Worm (Caenorhabditis elegans): ENCODE results near the gene coq-5.

coq-5 gene

DNA sequence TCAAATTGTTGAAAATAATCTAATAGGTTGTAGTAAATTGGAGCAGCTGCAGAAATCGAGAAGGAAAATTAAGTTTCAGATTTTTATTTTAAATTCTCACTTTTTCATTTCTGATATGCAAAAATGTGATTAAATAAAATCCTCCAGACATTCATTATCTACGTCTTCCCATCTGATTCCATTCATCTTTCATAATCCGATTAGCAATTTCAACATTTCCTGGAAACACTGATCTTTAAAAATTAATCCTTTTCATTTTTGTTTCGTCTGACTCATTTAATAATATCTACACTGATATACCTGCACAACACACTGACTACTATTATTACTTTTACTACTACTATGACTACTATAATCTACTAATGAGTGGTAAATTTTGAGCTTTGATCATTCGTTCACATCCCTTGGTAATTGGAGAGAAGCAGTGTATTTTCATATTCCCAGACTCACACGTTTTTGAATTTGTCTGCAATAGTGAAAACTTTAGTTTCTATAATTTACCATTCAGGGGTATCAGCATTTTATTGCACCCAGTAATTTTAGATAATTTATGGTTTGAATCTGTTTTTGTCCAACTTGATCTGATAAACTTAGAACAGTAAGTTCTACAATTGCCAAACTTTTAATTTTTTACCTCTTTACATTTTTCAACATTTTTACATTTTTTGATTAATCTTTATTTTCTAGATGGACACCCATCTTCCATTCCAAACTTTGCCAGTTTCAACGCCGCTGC is 19.2 kb downstream of the coq-5 start, which contains the start of gene ceh-23:
TSS of gene ceh-23 (plus strand) at position 686 of the 736 bp plus-strand sequence.
- TF ChIP-seq aha-1 (tag; optimal IDR thresholded peaks at IDR 0.05), result no peak
- peak; percentile 38 for TF ChIP-seq nhr-71 (tag; optimal IDR thresholded peaks at IDR 0.05)
- TF ChIP-seq ceh-8 (GFP tag; optimal IDR thresholded peaks at IDR 0.05), result peak; percentile 43
- TF ChIP-seq egl-13 (tag; optimal IDR thresholded peaks at IDR 0.05), result peak; percentile 38
- TF ChIP-seq jun-1 (tag; optimal IDR thresholded peaks at IDR 0.05), result no peak
- TF ChIP-seq fkh-8 (tag; optimal IDR thresholded peaks at IDR 0.05), result peak; percentile 61
- no peak for TF ChIP-seq skn-1 (tag; optimal IDR thresholded peaks at IDR 0.05)
- peak; percentile 96 for TF ChIP-seq dsc-1 (tag; optimal IDR thresholded peaks at IDR 0.05)
- TF ChIP-seq pax-3 (tag; optimal IDR thresholded peaks at IDR 0.05), result peak; percentile 76
- TF ChIP-seq lsy-2 (tag; optimal IDR thresholded peaks at IDR 0.05), result peak in 1 of 2 experiments; percentile 2
- TF ChIP-seq nhr-20 (tag; optimal IDR thresholded peaks at IDR 0.05), result peak; percentile 16
- no peak for TF ChIP-seq zag-1 (tag; optimal IDR thresholded peaks at IDR 0.05)
- TF ChIP-seq xbp-1 (tag; optimal IDR thresholded peaks at IDR 0.05), result no peak
- TF ChIP-seq nhr-47 (tag; optimal IDR thresholded peaks at IDR 0.05), result peak; percentile 57
- no peak for TF ChIP-seq nhr-76 (tag; optimal IDR thresholded peaks at IDR 0.05)
- TF ChIP-seq nhr-11 (tag; optimal IDR thresholded peaks at IDR 0.05), result peak; percentile 29
- TF ChIP-seq mdl-1 (tag; optimal IDR thresholded peaks at IDR 0.05), result no peak
- no peak for TF ChIP-seq irx-1 (tag; optimal IDR thresholded peaks at IDR 0.05)
- peak; percentile 14 for TF ChIP-seq sox-4 (tag; optimal IDR thresholded peaks at IDR 0.05)

DNA sequence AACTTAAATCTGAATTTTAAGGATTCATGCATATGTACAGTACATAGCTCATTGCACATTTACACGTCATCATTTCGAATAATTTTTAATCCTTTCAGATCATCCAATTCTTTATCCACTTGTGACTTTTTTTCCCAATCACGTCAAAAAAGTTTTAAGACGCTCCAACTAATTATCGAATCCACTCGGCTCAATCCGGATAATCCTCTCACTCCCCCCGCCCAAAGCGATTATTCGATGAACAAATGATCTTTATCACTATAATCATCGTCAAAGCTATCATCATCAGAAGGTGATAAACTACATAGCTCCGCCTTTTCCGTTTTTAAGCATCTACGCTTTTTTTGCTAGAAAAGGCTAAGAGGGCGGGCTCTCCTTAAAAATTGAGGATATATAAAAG is 20.7 kb downstream of the coq-5 start:
- TF ChIP-seq pax-3 (tag; optimal IDR thresholded peaks at IDR 0.05), result peak; percentile 77
- TF ChIP-seq fkh-8 (tag; optimal IDR thresholded peaks at IDR 0.05), result peak; percentile 20
- peak; percentile 5 for TF ChIP-seq nhr-71 (tag; optimal IDR thresholded peaks at IDR 0.05)
- peak; percentile 31 for TF ChIP-seq egl-13 (tag; optimal IDR thresholded peaks at IDR 0.05)
- TF ChIP-seq nhr-76 (tag; optimal IDR thresholded peaks at IDR 0.05), result no peak
- TF ChIP-seq unc-86 (tag; optimal IDR thresholded peaks at IDR 0.05), result no peak
- TF ChIP-seq dsc-1 (tag; optimal IDR thresholded peaks at IDR 0.05), result peak; percentile 97
- peak; percentile 51 for TF ChIP-seq sox-4 (tag; optimal IDR thresholded peaks at IDR 0.05)
- TF ChIP-seq fkh-4 (tag; optimal IDR thresholded peaks at IDR 0.05; ENCODE audit: borderline replicate concordance), result peak; percentile 2
- peak; percentile 32 for TF ChIP-seq nhr-47 (tag; optimal IDR thresholded peaks at IDR 0.05)

DNA sequence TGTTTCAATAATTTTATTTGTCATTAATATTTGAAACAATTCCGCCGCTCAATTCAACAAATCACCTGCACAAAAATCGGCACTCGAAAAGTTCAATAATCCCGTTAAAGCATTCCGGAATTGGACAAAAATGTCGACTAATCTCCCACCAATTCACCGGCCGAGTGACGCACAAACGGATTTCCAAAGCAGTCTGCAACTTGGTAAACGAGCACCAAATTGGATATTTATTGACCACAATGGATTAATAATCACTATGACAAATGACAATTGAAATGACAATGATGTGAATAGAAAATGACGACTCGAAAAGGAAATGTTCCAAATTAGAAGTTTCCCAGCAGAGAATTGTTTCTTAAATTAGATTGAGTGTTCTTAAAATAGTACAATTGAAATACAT is 22.6 kb downstream of the coq-5 start:
- TF ChIP-seq sptf-1 (tag; optimal IDR thresholded peaks at IDR 0.05) (no peak), jun-1 (tag; optimal IDR thresholded peaks at IDR 0.05) (no peak), mdl-1 (tag; optimal IDR thresholded peaks at IDR 0.05) (no peak), swsn-7 (tag; optimal IDR thresholded peaks at IDR 0.05) (no peak), efl-1 (optimal IDR thresholded peaks at IDR 0.05) (no peak), efl-1 (GFP tag; optimal IDR thresholded peaks at IDR 0.05 in 1 of 2) (no peak), zag-1 (tag; optimal IDR thresholded peaks at IDR 0.05) (no peak), unc-86 (tag; optimal IDR thresholded peaks at IDR 0.05) (no peak), egl-13 (tag; optimal IDR thresholded peaks at IDR 0.05) (no peak), elt-3 (tag; optimal IDR thresholded peaks at IDR 0.05) (no peak), lin-14 (GFP tag; optimal IDR thresholded peaks at IDR 0.05) (no peak), hlh-4 (tag; optimal IDR thresholded peaks at IDR 0.05) (no peak), elt-2 (tag; optimal IDR thresholded peaks at IDR 0.05) (no peak), nhr-19 (GFP tag; conservative IDR thresholded peaks at IDR 0.05) (no peak), hlh-17 (GFP tag; optimal IDR thresholded peaks at IDR 0.05; ENCODE audit: borderline replicate concordance) (no peak), fkh-8 (tag; optimal IDR thresholded peaks at IDR 0.05) (peak; percentile 23), xbp-1 (tag; optimal IDR thresholded peaks at IDR 0.05) (no peak), unc-62 (GFP tag; optimal IDR thresholded peaks at IDR 0.05) (no peak), ces-1 (GFP tag; optimal IDR thresholded peaks at IDR 0.05) (no peak), nhr-90 (tag; optimal IDR thresholded peaks at IDR 0.05; ENCODE audit: poor library complexity) (no peak), rnt-1 (tag; optimal IDR thresholded peaks at IDR 0.05) (no peak), isw-1 (GFP tag; IDR thresholded peaks at IDR 0.05) (no peak), pax-3 (tag; optimal IDR thresholded peaks at IDR 0.05) (peak; percentile 49), unc-98 (GFP tag; IDR thresholded peaks at IDR 0.05) (no peak), dsc-1 (tag; optimal IDR thresholded peaks at IDR 0.05) (peak; percentile 93)

All from whole organism, L1 larva.